Fruit fly (Drosophila melanogaster): Measurements from ENCODE around the gene CG33159.
A peak's percentile ranks its signal among the peaks of the same experiment; 100 is the strongest.

CG33159 gene

dm6 chr3L:3222643-3223389 lies 18.6 kb upstream of the CG33159 start, which contains the start of the genes RpL28 and eIF1 (continued):
- peak; percentile 36 for TF ChIP-seq salm (tag; optimal IDR thresholded peaks at IDR 0.05)
- TF ChIP-seq Sox102F (GFP tag; optimal IDR thresholded peaks at IDR 0.05) = no peak
- TF ChIP-seq CG1024 (GFP tag; IDR thresholded peaks at IDR 0.05) = peak; percentile 84
- peak; percentile 89 for TF ChIP-seq CG1529 (GFP tag; optimal IDR thresholded peaks at IDR 0.05)
- no peak for TF ChIP-seq pita (GFP tag; optimal IDR thresholded peaks at IDR 0.05)
- TF ChIP-seq fd64A (GFP tag; optimal IDR thresholded peaks at IDR 0.05) = peak; percentile 89
- peak; percentile 89 for TF ChIP-seq crc (GFP tag; optimal IDR thresholded peaks at IDR 0.05)
- peak; percentile 83 for TF ChIP-seq NC2α (GFP tag; optimal IDR thresholded peaks at IDR 0.05)
- TF ChIP-seq Jarid2 (GFP tag; optimal IDR thresholded peaks at IDR 0.05) = peak; percentile 78
- peak; percentile 88 for TF ChIP-seq Kr (GFP tag; optimal IDR thresholded peaks at IDR 0.05)
- peak; percentile 71 for TF ChIP-seq CG7372 (GFP tag; IDR thresholded peaks at IDR 0.05)
- peak; percentile 96 for TF ChIP-seq CG1233 (GFP tag; optimal IDR thresholded peaks at IDR 0.05)
- TF ChIP-seq CG9932 (GFP tag; IDR thresholded peaks at IDR 0.05) = peak; percentile 89
- peak; percentile 78 for TF ChIP-seq unpg (GFP tag; optimal IDR thresholded peaks at IDR 0.05)
- peak; percentile 94 for TF ChIP-seq Lhr (GFP tag; optimal IDR thresholded peaks at IDR 0.05)
- TF ChIP-seq BtbVII (GFP tag; optimal IDR thresholded peaks at IDR 0.05) = peak; percentile 89
- TF ChIP-seq CG10979 (tag; optimal IDR thresholded peaks at IDR 0.05) = peak; percentile 71
- peak; percentile 90 for TF ChIP-seq Atf3 (GFP tag; optimal IDR thresholded peaks at IDR 0.05)
- peak; percentile 88 for TF ChIP-seq sug (tag; optimal IDR thresholded peaks at IDR 0.05)
- peak; percentile 57; the same call in 1 of the 2 replicates for TF ChIP-seq ro (GFP tag; IDR thresholded peaks at IDR 0.05)
- TF ChIP-seq her (GFP tag; optimal IDR thresholded peaks at IDR 0.05) = peak; percentile 85
- no peak for TF ChIP-seq usp (GFP tag; optimal IDR thresholded peaks at IDR 0.05)
- TF ChIP-seq CG3726 (GFP tag; IDR thresholded peaks at IDR 0.05) = peak; percentile 83; the same call in 2 of the 3 replicates
- peak; percentile 92 for TF ChIP-seq CG11398 (GFP tag; optimal IDR thresholded peaks at IDR 0.05)
- peak; percentile 86 for TF ChIP-seq CG8359 (GFP tag; optimal IDR thresholded peaks at IDR 0.05; ENCODE audit: borderline replicate concordance)
- TF ChIP-seq CG7839 (tag; optimal IDR thresholded peaks at IDR 0.05) = peak; percentile 84
- peak; percentile 91 for TF ChIP-seq CG30431 (GFP tag; optimal IDR thresholded peaks at IDR 0.05)
- no peak for TF ChIP-seq sd (tag; optimal IDR thresholded peaks at IDR 0.05)
- TF ChIP-seq CG7556 (GFP tag; optimal IDR thresholded peaks at IDR 0.05) = peak; percentile 85
- peak; percentile 97 for TF ChIP-seq B-H2 (GFP tag; optimal IDR thresholded peaks at IDR 0.05)
- peak; percentile 74 for TF ChIP-seq fd96Cb (tag; optimal IDR thresholded peaks at IDR 0.05)
- 0 out of 2 replicates have a peak, but pooled peaks have one; percentile 28 for TF ChIP-seq rib (GFP tag; IDR thresholded peaks at IDR 0.05)
- peak; percentile 73 for TF ChIP-seq sisA (GFP tag; IDR thresholded peaks at IDR 0.05)
- TF ChIP-seq dmrt99B (tag; optimal IDR thresholded peaks at IDR 0.05) = no peak
- TF ChIP-seq CG18764 (GFP tag; optimal IDR thresholded peaks at IDR 0.05) = peak; percentile 88
- TF ChIP-seq Dek (tag; optimal IDR thresholded peaks at IDR 0.05) = peak; percentile 76
- TF ChIP-seq B-H1 (GFP tag; IDR thresholded peaks at IDR 0.05) = peak; percentile 81
- TF ChIP-seq CG8388 (GFP tag; optimal IDR thresholded peaks at IDR 0.05) = peak; percentile 80
- TF ChIP-seq CG17359 (tag; optimal IDR thresholded peaks at IDR 0.05) = peak; percentile 86
- peak; percentile 79 for TF ChIP-seq tgo (GFP tag; IDR thresholded peaks at IDR 0.05)
- peak; percentile 93 for TF ChIP-seq Side (GFP tag; optimal IDR thresholded peaks at IDR 0.05)
- TF ChIP-seq Dfd (GFP tag; optimal IDR thresholded peaks at IDR 0.05) = no peak
- peak; percentile 77 for TF ChIP-seq CG12299 (tag; optimal IDR thresholded peaks at IDR 0.05)
- TF ChIP-seq Med (GFP tag) = peak; percentile 99
- TF ChIP-seq Chrac-16 (GFP tag; optimal IDR thresholded peaks at IDR 0.05) = peak; percentile 80
- no peak for TF ChIP-seq cad (GFP tag; optimal IDR thresholded peaks at IDR 0.05)
- peak; percentile 89 for TF ChIP-seq sr (GFP tag; IDR thresholded peaks at IDR 0.05)
- TF ChIP-seq CG15514 (GFP tag; optimal IDR thresholded peaks at IDR 0.05) = peak; percentile 92
- peak; percentile 73 for TF ChIP-seq twi (tag; optimal IDR thresholded peaks at IDR 0.05)
